Worm (Caenorhabditis elegans): ENCODE data around the gene C17H11.4.
A peak's percentile ranks its signal among the peaks of the same experiment; 100 is the strongest.

Gene C17H11.4

ce11 chrX:8158975-8159813 is 22.2 kb downstream of the C17H11.4 start, which contains the start of gene hil-3 (continued):
- TF ChIP-seq xbp-1 (tag; optimal IDR thresholded peaks at IDR 0.05) = peak; percentile 40

ce11 chrX:8157132-8157531 is 24.3 kb downstream of the C17H11.4 start:
- TF ChIP-seq nhr-47 (tag; optimal IDR thresholded peaks at IDR 0.05) (peak; percentile 29), aly-2 (tag; optimal IDR thresholded peaks at IDR 0.05) (no peak), tbx-2 (tag; optimal IDR thresholded peaks at IDR 0.05) (peak; percentile 55), isw-1 (GFP tag; IDR thresholded peaks at IDR 0.05) (no peak), xbp-1 (tag; optimal IDR thresholded peaks at IDR 0.05) (peak; percentile 4), dsc-1 (tag; optimal IDR thresholded peaks at IDR 0.05) (peak; percentile 17), lin-14 (GFP tag; optimal IDR thresholded peaks at IDR 0.05) (peak; percentile 67), sox-4 (tag; optimal IDR thresholded peaks at IDR 0.05) (no peak), unc-86 (tag; optimal IDR thresholded peaks at IDR 0.05) (peak; percentile 75), zip-4 (GFP tag; optimal IDR thresholded peaks at IDR 0.05) (no peak), fkh-8 (tag; optimal IDR thresholded peaks at IDR 0.05) (peak; percentile 64), snu-23 (GFP tag; optimal IDR thresholded peaks at IDR 0.05) (peak; percentile 26), lsy-2 (tag; optimal IDR thresholded peaks at IDR 0.05) (peak in 1 of 2 experiments; percentile 16), hlh-17 (GFP tag; optimal IDR thresholded peaks at IDR 0.05; ENCODE audit: borderline replicate concordance) (no peak), ceh-82 (tag; optimal IDR thresholded peaks at IDR 0.05) (peak in 2 of 3 experiments; percentile 7 to 41), ztf-11 (tag; optimal IDR thresholded peaks at IDR 0.05) (peak in 1 of 2 experiments; percentile 91), rnt-1 (tag; optimal IDR thresholded peaks at IDR 0.05) (peak; percentile 61), swsn-7 (tag; optimal IDR thresholded peaks at IDR 0.05) (peak; percentile 84), mep-1 (tag; optimal IDR thresholded peaks at IDR 0.05) (peak; percentile 23), nhr-71 (tag; optimal IDR thresholded peaks at IDR 0.05) (peak; percentile 40)

- TF ChIP-seq nhr-19 (GFP tag; conservative IDR thresholded peaks at IDR 0.05) (peak; percentile 56), mdl-1 (tag; optimal IDR thresholded peaks at IDR 0.05) (peak in 1 of 2 experiments; percentile 50), swsn-7 (tag; optimal IDR thresholded peaks at IDR 0.05) (peak; percentile 30), alr-1 (tag; optimal IDR thresholded peaks at IDR 0.05; ENCODE audit: borderline replicate concordance) (no peak), ama-1 (optimal IDR thresholded peaks at IDR 0.05) (no peak), xbp-1 (tag; optimal IDR thresholded peaks at IDR 0.05) (peak; percentile 37), efl-1 (optimal IDR thresholded peaks at IDR 0.05) (no peak), efl-1 (GFP tag; optimal IDR thresholded peaks at IDR 0.05 in 1 of 2) (peak in 1 of 2 experiments; percentile 29), dsc-1 (tag; optimal IDR thresholded peaks at IDR 0.05) (peak; percentile 51), F16B12.6 (tag; optimal IDR thresholded peaks at IDR 0.05) (no peak), lsy-2 (tag; optimal IDR thresholded peaks at IDR 0.05) (peak in 1 of 2 experiments; percentile 3), grh-1 (GFP tag; IDR thresholded peaks at IDR 0.05) (no peak), nhr-47 (tag; optimal IDR thresholded peaks at IDR 0.05) (peak; percentile 50), C16A3.4 (tag; optimal IDR thresholded peaks at IDR 0.05) (peak; percentile 62), skn-1 (tag; optimal IDR thresholded peaks at IDR 0.05) (peak; percentile 3), hlh-4 (tag; optimal IDR thresholded peaks at IDR 0.05) (no peak), mep-1 (tag; optimal IDR thresholded peaks at IDR 0.05) (peak; percentile 56), nhr-20 (tag; optimal IDR thresholded peaks at IDR 0.05) (peak; percentile 65), elt-3 (tag; optimal IDR thresholded peaks at IDR 0.05) (peak in 1 of 6 experiments; percentile 20), rnt-1 (tag; optimal IDR thresholded peaks at IDR 0.05) (peak; percentile 32), blmp-1 (tag; optimal IDR thresholded peaks at IDR 0.05) (peak; percentile 20), nhr-71 (tag; optimal IDR thresholded peaks at IDR 0.05) (peak; percentile 51), sup-37 (GFP tag; optimal IDR thresholded peaks at IDR 0.05) (no peak), ceh-82 (tag; optimal IDR thresholded peaks at IDR 0.05) (peak in 2 of 3 experiments; percentile 6 to 24), hpl-2 (GFP tag; optimal IDR thresholded peaks at IDR 0.05) (no peak), tlp-1 (tag; optimal IDR thresholded peaks at IDR 0.05) (no peak), lin-14 (GFP tag; optimal IDR thresholded peaks at IDR 0.05) (peak; percentile 42), nhr-85 (tag) (peak; percentile 73), lin-35 (GFP tag; optimal IDR thresholded peaks at IDR 0.05) (peak in 1 of 2 experiments; percentile 57), fkh-10 (GFP tag; optimal IDR thresholded peaks at IDR 0.05) (no peak), nhr-90 (tag; optimal IDR thresholded peaks at IDR 0.05; ENCODE audit: poor library complexity) (peak; percentile 59), snu-23 (GFP tag; optimal IDR thresholded peaks at IDR 0.05) (peak; percentile 64)
Observed at ce11 chrX:8156502-8156901, 24.9 kb downstream of the C17H11.4 start.

Measured in whole organism, L1 larva.